Worm (Caenorhabditis elegans): Measurements from ENCODE around the gene leo-1.

Gene leo-1

DNA sequence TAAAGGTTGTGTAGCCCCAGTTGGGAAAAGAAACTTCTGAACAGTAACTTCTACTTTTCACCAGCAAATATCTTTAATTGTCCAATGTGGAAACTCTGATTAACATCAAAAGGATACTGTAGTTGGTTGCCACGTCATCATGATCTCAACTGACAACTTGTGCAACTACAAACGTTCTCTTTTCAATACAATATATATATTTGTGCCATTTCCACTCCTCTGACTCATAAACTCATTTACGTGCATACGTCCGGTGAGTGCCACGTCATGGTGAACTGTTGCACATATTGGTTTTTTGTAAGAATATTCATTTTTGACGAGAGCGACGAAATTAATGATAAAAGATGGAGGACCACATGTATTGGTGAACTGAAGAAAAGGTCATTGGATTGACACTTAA, 21.4 kb downstream of the leo-1 start (continued):
- TF ChIP-seq ztf-26 (tag; optimal IDR thresholded peaks at IDR 0.05): no peak

DNA sequence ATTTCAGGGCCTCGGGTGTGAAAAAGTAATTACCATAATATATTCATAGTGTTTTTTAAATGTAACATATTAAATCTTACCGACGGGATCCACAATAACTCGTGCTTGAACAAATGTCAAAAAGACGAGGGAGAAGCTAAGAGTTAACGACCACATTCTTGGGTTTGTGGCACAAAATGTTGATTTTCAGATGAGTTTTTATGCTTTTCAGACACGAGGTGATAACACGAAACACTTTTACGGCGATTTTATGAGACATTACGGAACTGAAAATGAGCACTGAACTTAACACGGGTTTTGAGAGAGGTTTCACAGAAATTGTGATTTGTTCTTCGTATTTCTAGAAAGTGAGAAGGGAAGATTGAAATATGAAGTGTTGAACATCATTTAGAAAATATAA, 22.6 kb downstream of the leo-1 start, which contains the start of gene B0035.13:
Gene B0035.13, minus strand, starts transcription at position 173 of the 400 bp plus-strand sequence.
- TF ChIP-seq sptf-2 (GFP tag; optimal IDR thresholded peaks at IDR 0.05) (no peak), nhr-80 (tag; optimal IDR thresholded peaks at IDR 0.05) (peak; percentile 18)

DNA sequence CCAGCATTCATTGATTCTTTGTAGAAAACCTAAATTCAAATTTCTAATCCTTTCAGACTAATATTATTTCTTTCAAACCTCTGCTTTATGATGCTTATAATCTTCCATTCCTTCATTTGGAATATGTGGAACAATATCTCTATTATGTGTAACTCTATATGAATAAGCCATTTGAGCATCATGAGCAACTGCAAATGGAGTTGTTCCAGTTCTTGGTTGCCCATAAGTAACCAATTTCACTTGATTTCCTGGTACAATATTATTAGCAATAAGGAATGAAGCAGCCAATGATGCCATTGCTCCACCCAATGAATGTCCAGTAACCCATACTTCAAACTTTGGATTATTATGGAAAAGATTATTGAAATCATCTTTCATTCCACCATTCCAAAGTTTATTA, 24.2 kb downstream of the leo-1 start:
- TF ChIP-seq unc-130 (GFP tag; optimal IDR thresholded peaks at IDR 0.05) (no peak), Y67H2A.10 (GFP tag; conservative IDR thresholded peaks at IDR 0.05) (no peak), him-1 (tag; optimal IDR thresholded peaks at IDR 0.05) (no peak), attf-5 (GFP tag; optimal IDR thresholded peaks at IDR 0.05) (no peak), ccch-3 (GFP tag; optimal IDR thresholded peaks at IDR 0.05) (no peak), F37B4.10 (GFP tag; IDR thresholded peaks at IDR 0.05) (no peak), aptf-3 (GFP tag; IDR thresholded peaks at IDR 0.05) (no peak), tlf-1 (GFP tag; optimal IDR thresholded peaks at IDR 0.05) (no peak), atf-7 (tag; optimal IDR thresholded peaks at IDR 0.05) (no peak)

DNA sequence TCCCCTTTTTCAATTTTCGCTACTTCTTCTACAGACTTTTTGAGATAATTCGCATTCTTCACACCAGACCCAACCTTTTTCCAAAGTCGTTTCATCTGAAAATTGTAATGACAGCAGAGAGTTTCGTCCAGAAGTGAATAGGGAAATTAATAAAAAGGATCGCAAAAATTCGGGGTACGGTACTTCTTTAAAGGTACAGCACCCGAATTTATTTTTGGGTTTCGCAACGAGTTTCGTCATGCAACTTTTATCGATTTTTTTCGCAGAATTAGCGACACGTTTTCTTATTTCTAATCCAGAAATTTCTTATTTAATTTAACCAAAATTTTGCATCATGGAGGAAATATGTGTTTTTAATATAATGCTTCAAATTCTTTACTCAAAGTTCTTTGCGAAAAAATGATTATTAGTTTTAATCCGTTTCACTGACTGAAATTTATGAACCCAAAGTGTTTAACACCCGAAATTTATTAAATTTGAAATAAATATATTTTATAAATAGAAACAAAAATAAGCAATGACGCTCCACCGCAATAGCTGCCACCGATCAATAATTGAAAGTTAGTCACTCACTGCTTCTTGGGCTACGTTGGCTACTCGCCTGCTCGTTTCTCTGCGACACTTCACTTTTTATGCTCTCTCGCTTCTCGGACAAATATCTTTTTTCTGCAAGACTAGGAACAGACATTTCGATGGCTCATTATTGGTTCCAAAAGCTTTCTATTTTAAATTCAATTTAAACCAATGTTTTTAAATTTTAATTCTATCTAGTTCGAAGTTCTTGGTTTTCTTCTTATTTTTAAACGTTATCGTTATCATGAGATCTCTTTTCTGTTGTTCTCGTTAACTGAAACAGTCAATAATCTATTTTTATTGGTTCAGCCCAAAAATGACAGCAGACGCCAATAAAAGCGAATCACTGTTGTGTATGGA, 30.7 kb downstream of the leo-1 start, which contains the start of the genes B0035.15 and dnj-1:
Gene B0035.15, minus strand, starts transcription at position 99 of the 933 bp plus-strand sequence.
Gene dnj-1, plus strand, starts transcription at position 883 of the 933 bp plus-strand sequence.
- TF ChIP-seq egrh-3 (GFP tag; IDR thresholded peaks at IDR 0.05) (no peak), egl-44 (GFP tag; IDR thresholded peaks at IDR 0.05) (no peak), F55B11.4 (tag; optimal IDR thresholded peaks at IDR 0.05; ENCODE audit: borderline replicate concordance, insufficient read depth) (no peak), ceh-40 (GFP tag; IDR thresholded peaks at IDR 0.05) (no peak), B0261.1 (tag; optimal IDR thresholded peaks at IDR 0.05) (no peak), F33H1.4 (GFP tag; IDR thresholded peaks at IDR 0.05) (peak; percentile 81), cebp-1 (GFP tag; IDR thresholded peaks at IDR 0.05) (no peak), cebp-1 (tag; optimal IDR thresholded peaks at IDR 0.05) (peak; percentile 42), nhr-90 (tag; optimal IDR thresholded peaks at IDR 0.05) (no peak), madf-8 (GFP tag; conservative IDR thresholded peaks at IDR 0.05) (peak; percentile 34; the same call in 1 of the 2 replicates), fkh-3 (tag; optimal IDR thresholded peaks at IDR 0.05) (no peak), F57C9.4 (tag; optimal IDR thresholded peaks at IDR 0.05) (no peak), lin-26 (GFP tag; IDR thresholded peaks at IDR 0.05) (no peak), bed-1 (GFP tag; IDR thresholded peaks at IDR 0.05) (no peak), xnd-1 (tag; optimal IDR thresholded peaks at IDR 0.05) (peak; percentile 69), lsl-1 (GFP tag; optimal IDR thresholded peaks at IDR 0.05) (peak; percentile 82), akir-1 (GFP tag; optimal IDR thresholded peaks at IDR 0.05) (no peak), lir-1 (GFP tag; conservative IDR thresholded peaks at IDR 0.05) (no peak), repo-1 (tag; optimal IDR thresholded peaks at IDR 0.05) (no peak), madf-3 (GFP tag; IDR thresholded peaks at IDR 0.05) (0 out of 2 replicates have a peak, but pooled peaks have one; percentile 19), B0019.2 (GFP tag; conservative IDR thresholded peaks at IDR 0.05) (no peak), snpc-1.1 (tag; optimal IDR thresholded peaks at IDR 0.05; ENCODE audit: insufficient read depth) (no peak), F37B4.10 (GFP tag; IDR thresholded peaks at IDR 0.05) (no peak), ztf-6 (GFP tag; IDR thresholded peaks at IDR 0.05) (no peak), mcd-1 (GFP tag; IDR thresholded peaks at IDR 0.05) (peak; percentile 68), lin-40 (tag; optimal IDR thresholded peaks at IDR 0.05) (peak; percentile 19), ztf-22 (GFP tag; optimal IDR thresholded peaks at IDR 0.05) (no peak), ekl-4 (GFP tag; IDR thresholded peaks at IDR 0.05) (no peak), unc-62 (GFP tag; optimal IDR thresholded peaks at IDR 0.05) (no peak), lin-54 (GFP tag; optimal IDR thresholded peaks at IDR 0.05) (no peak), Y79H2A.3 (GFP tag; conservative IDR thresholded peaks at IDR 0.05) (no peak)

Measured in whole organism, young adult.